Fruit fly (Drosophila melanogaster) whole organism, adult: ENCODE results near the gene CG12818.
A peak's percentile ranks its signal among the peaks of the same experiment; 100 is the strongest.

Experiments
- CG11617 ChIP-seq: fragments of 200-800 bp; sonication (Bioruptor generic); optimal IDR thresholded peaks from 2 replicates; lab custom pipeline; 2017; ENCODE audit warnings: mild to moderate bottlenecking, missing biosample characterization, missing genetic modification reagents, missing genetic modification characterization
- CG12768 ChIP-seq: fragments of 200-800 bp; sonication (Bioruptor generic); optimal IDR thresholded peaks from 2 replicates; lab custom pipeline; 2017; ENCODE audit warnings: missing biosample characterization, missing genetic modification characterization, mild to moderate bottlenecking, moderate library complexity, missing genetic modification reagents
- CG14711 ChIP-seq: fragments of 200-800 bp; sonication (Bioruptor generic); optimal IDR thresholded peaks from 2 replicates; lab custom pipeline; 2018; ENCODE audit warnings: missing biosample characterization, mild to moderate bottlenecking, missing genetic modification characterization, moderate library complexity
- CG1620 ChIP-seq: fragments of 200-800 bp; sonication (Bioruptor generic); optimal IDR thresholded peaks from 2 replicates; lab custom pipeline; 2016; ENCODE audit warnings: missing biosample characterization, missing genetic modification characterization
- CG33017 ChIP-seq: fragments of 200-800 bp; sonication (Bioruptor generic); optimal IDR thresholded peaks from 2 replicates; lab custom pipeline; 2018; ENCODE audit warnings: missing biosample characterization, mild to moderate bottlenecking, missing genetic modification characterization, moderate library complexity
- CG5204 ChIP-seq: fragments of 200-800 bp; sonication (Bioruptor generic); optimal IDR thresholded peaks from 2 replicates; lab custom pipeline; 2016; ENCODE audit warnings: missing biosample characterization, missing genetic modification characterization
- CG7045 ChIP-seq: fragments of 200-800 bp; sonication (Bioruptor generic); optimal IDR thresholded peaks from 2 replicates; lab custom pipeline; 2017; ENCODE audit warnings: missing biosample characterization, mild to moderate bottlenecking, missing genetic modification characterization
- CG7101 ChIP-seq: fragments of 200-800 bp; sonication (Bioruptor generic); optimal IDR thresholded peaks from 2 replicates; lab custom pipeline; 2018; ENCODE audit warnings: missing biosample characterization, mild to moderate bottlenecking, missing genetic modification characterization, moderate library complexity
- Clk ChIP-seq: fragments of 200-800 bp; sonication (Bioruptor generic); optimal IDR thresholded peaks from 2 replicates; lab custom pipeline; 2017; ENCODE audit warnings: missing biosample characterization, missing genetic modification characterization
- Crg-1 ChIP-seq: fragments of 200-800 bp; sonication (Bioruptor generic); optimal IDR thresholded peaks from 2 replicates; lab custom pipeline; 2016; ENCODE audit warnings: missing biosample characterization, missing genetic modification characterization
- Hr96 ChIP-seq: fragments of 200-800 bp; sonication (Bioruptor generic); optimal IDR thresholded peaks from 2 replicates; lab custom pipeline; 2016; ENCODE audit warnings: missing biosample characterization, missing genetic modification characterization
- Mnt ChIP-seq: fragments of 200-800 bp; sonication (Bioruptor generic); optimal IDR thresholded peaks from 2 replicates; lab custom pipeline; 2016; ENCODE audit warnings: missing biosample characterization, mild to moderate bottlenecking, missing genetic modification characterization
- bab1 ChIP-seq: fragments of 200-800 bp; sonication (Bioruptor generic); optimal IDR thresholded peaks from 3 replicates; lab custom pipeline; 2019; ENCODE audit warnings: missing biosample characterization, mild to moderate bottlenecking, missing genetic modification characterization, moderate library complexity
- cic ChIP-seq: fragments of 200-800 bp; sonication (Bioruptor generic); optimal IDR thresholded peaks from 2 replicates; lab custom pipeline; 2017; ENCODE audit warnings: missing biosample characterization, mild to moderate bottlenecking, missing genetic modification characterization, moderate library complexity
- cnc ChIP-seq, 2 experiments: fragments of >200 bp; optimal IDR thresholded peaks; 2 replicates each; lab custom pipeline; 2017
- kay ChIP-seq: fragments of 200-800 bp; sonication (Bioruptor generic); peaks from one replicate; lab custom pipeline; 2016; ENCODE audit warnings: missing biosample characterization, missing genetic modification characterization, borderline replicate concordance
- ovo ChIP-seq: fragments of 200-800 bp; sonication (Bioruptor generic); optimal IDR thresholded peaks from 2 replicates; lab custom pipeline; 2016; ENCODE audit warnings: missing biosample characterization, missing genetic modification characterization
- pad ChIP-seq: fragments of 200-800 bp; sonication (Bioruptor generic); optimal IDR thresholded peaks from 3 replicates; lab custom pipeline; 2017; ENCODE audit warnings: missing biosample characterization, missing genetic modification characterization, mild to moderate bottlenecking, moderate library complexity, missing genetic modification reagents
- tj ChIP-seq: fragments of 200-800 bp; sonication (Bioruptor generic); optimal IDR thresholded peaks from 3 replicates; lab custom pipeline; 2017; ENCODE audit warnings: missing biosample characterization, mild to moderate bottlenecking, missing genetic modification characterization, moderate library complexity
- toe ChIP-seq: fragments of 200-800 bp; sonication (Bioruptor generic); optimal IDR thresholded peaks from 2 replicates; lab custom pipeline; 2016; ENCODE audit warnings: missing biosample characterization, missing genetic modification characterization

CG12818 gene

dm6 chr3R:10351960-10352458 is 20.6 kb downstream of the CG12818 start:
- TF ChIP-seq CG33017 (peak; percentile 43), CG5204 (GFP tag; lab: Kevin White, UChicago) (no peak), bab1 (GFP tag; lab: Kevin White, UChicago) (no peak), kay (GFP tag; lab: Kevin White, UChicago) (no peak), CG14711 (no peak), Clk (GFP tag; lab: Kevin White, UChicago) (no peak), tj (GFP tag; lab: Kevin White, UChicago) (peak; percentile 92), CG1620 (GFP tag; lab: Kevin White, UChicago) (no peak), CG12768 (GFP tag; lab: Kevin White, UChicago) (peak; percentile 15), CG11617 (GFP tag; lab: Kevin White, UChicago) (no peak), CG7045 (GFP tag; lab: Kevin White, UChicago) (no peak), Hr96 (GFP tag; lab: Kevin White, UChicago) (no peak), Mnt (no peak), Crg-1 (no peak), ovo (GFP tag; lab: Kevin White, UChicago) (no peak), cic (peak; percentile 36), cnc (optimal IDR thresholded peaks at IDR 0.05; lab: Kevin White, UChicago) (no peak), toe (GFP tag; lab: Kevin White, UChicago) (peak; percentile 38), pad (GFP tag; lab: Kevin White, UChicago) (peak; percentile 93), CG7101 (tag; lab: Kevin White, UChicago) (no peak)

dm6 chr3R:10352844-10353243 is 21.5 kb downstream of the CG12818 start:
- TF ChIP-seq cic (no peak), ovo (GFP tag; lab: Kevin White, UChicago) (no peak), Crg-1 (no peak), CG33017 (no peak), CG5204 (GFP tag; lab: Kevin White, UChicago) (no peak), pad (GFP tag; lab: Kevin White, UChicago) (no peak), CG7101 (tag; lab: Kevin White, UChicago) (no peak), Clk (GFP tag; lab: Kevin White, UChicago) (no peak), bab1 (GFP tag; lab: Kevin White, UChicago) (no peak), CG14711 (no peak), kay (GFP tag; lab: Kevin White, UChicago) (no peak), CG11617 (GFP tag; lab: Kevin White, UChicago) (no peak), cnc (optimal IDR thresholded peaks at IDR 0.05; lab: Kevin White, UChicago) (no peak), CG12768 (GFP tag; lab: Kevin White, UChicago) (no peak), Mnt (no peak), CG7045 (GFP tag; lab: Kevin White, UChicago) (no peak), Hr96 (GFP tag; lab: Kevin White, UChicago) (no peak), CG1620 (GFP tag; lab: Kevin White, UChicago) (no peak), toe (GFP tag; lab: Kevin White, UChicago) (no peak), tj (GFP tag; lab: Kevin White, UChicago) (no peak)

- peak; percentile 6 for TF ChIP-seq CG5204 (GFP tag; lab: Kevin White, UChicago)
- no peak for TF ChIP-seq CG33017
- no peak for TF ChIP-seq Clk (GFP tag; lab: Kevin White, UChicago)
- no peak for TF ChIP-seq CG11617 (GFP tag; lab: Kevin White, UChicago)
- TF ChIP-seq CG7101 (tag; lab: Kevin White, UChicago): no peak
- TF ChIP-seq CG12768 (GFP tag; lab: Kevin White, UChicago): no peak
- no peak for TF ChIP-seq ovo (GFP tag; lab: Kevin White, UChicago)
These were observed 22.7 kb downstream of the CG12818 start for dm6 chr3R:10353932-10354703.

dm6 chr3R:10355840-10356562 is 24.6 kb downstream of the CG12818 start:
- TF ChIP-seq CG1620 (GFP tag; lab: Kevin White, UChicago) (no peak), Crg-1 (no peak), tj (GFP tag; lab: Kevin White, UChicago) (peak; percentile 19), CG33017 (no peak), kay (GFP tag; lab: Kevin White, UChicago) (no peak), toe (GFP tag; lab: Kevin White, UChicago) (no peak), CG14711 (no peak), ovo (GFP tag; lab: Kevin White, UChicago) (no peak), cnc (optimal IDR thresholded peaks at IDR 0.05; lab: Kevin White, UChicago) (no peak)

dm6 chr3R:10356563-10357363 is 25.4 kb downstream of the CG12818 start:
- TF ChIP-seq tj (GFP tag; lab: Kevin White, UChicago): no peak
- no peak for TF ChIP-seq cnc (optimal IDR thresholded peaks at IDR 0.05; lab: Kevin White, UChicago)
- TF ChIP-seq Hr96 (GFP tag; lab: Kevin White, UChicago): peak; percentile 13
- TF ChIP-seq CG7045 (GFP tag; lab: Kevin White, UChicago): no peak
- TF ChIP-seq pad (GFP tag; lab: Kevin White, UChicago): peak; percentile 94
- TF ChIP-seq toe (GFP tag; lab: Kevin White, UChicago): no peak
- no peak for TF ChIP-seq bab1 (GFP tag; lab: Kevin White, UChicago)
- TF ChIP-seq cic: no peak
- TF ChIP-seq CG7101 (tag; lab: Kevin White, UChicago): peak; percentile 8
- TF ChIP-seq CG11617 (GFP tag; lab: Kevin White, UChicago): peak; percentile 14
- TF ChIP-seq Crg-1: no peak
- no peak for TF ChIP-seq CG5204 (GFP tag; lab: Kevin White, UChicago)
- no peak for TF ChIP-seq Mnt
- no peak for TF ChIP-seq ovo (GFP tag; lab: Kevin White, UChicago)
- no peak for TF ChIP-seq CG12768 (GFP tag; lab: Kevin White, UChicago)
- no peak for TF ChIP-seq CG33017
- TF ChIP-seq Clk (GFP tag; lab: Kevin White, UChicago): no peak
- peak; percentile 51 for TF ChIP-seq kay (GFP tag; lab: Kevin White, UChicago)
- no peak for TF ChIP-seq CG1620 (GFP tag; lab: Kevin White, UChicago)
- TF ChIP-seq CG14711: no peak
